Worm (Caenorhabditis elegans) whole organism, late embryonic: Measurements from ENCODE around the gene Y39B6A.25.

Source experiments
- K09A11.1 ChIP-seq: sonication (generic microtip); optimal IDR thresholded peaks from 2 replicates; lab custom pipeline; 2017; ENCODE audit warnings: antibody characterized with exemption, mild to moderate bottlenecking, missing genetic modification characterization, missing compliant biosample characterization; ENCODE audit not compliant: insufficient read depth
- ama-1 ChIP-seq: fragments of 150-350 bp; optimal IDR thresholded peaks from 2 replicates; lab custom pipeline; 2014
- elt-2 ChIP-seq: sonication (generic microtip); optimal IDR thresholded peaks from 2 replicates; lab custom pipeline; 2016; ENCODE audit warnings: missing genetic modification reagents, missing genetic modification characterization, missing compliant biosample characterization
- hlh-13 ChIP-seq: fragments of 200-800 bp; sonication (Bioruptor generic); optimal IDR thresholded peaks from 2 replicates; lab custom pipeline; 2018; ENCODE audit warnings: mild to moderate bottlenecking, missing genetic modification characterization, missing compliant biosample characterization
- hlh-30 ChIP-seq: sonication (generic microtip); optimal IDR thresholded peaks from 2 replicates; lab custom pipeline; 2017; ENCODE audit warnings: antibody characterized with exemption, missing genetic modification characterization, missing compliant biosample characterization; ENCODE audit not compliant: insufficient read depth
- lim-6 ChIP-seq: sonication (generic microtip); optimal IDR thresholded peaks from 2 replicates; lab custom pipeline; 2016; ENCODE audit warnings: missing genetic modification characterization, missing compliant biosample characterization
- nfya-1 ChIP-seq: sonication (generic microtip); optimal IDR thresholded peaks from 2 replicates; lab custom pipeline; 2017; ENCODE audit warnings: missing genetic modification characterization, mild to moderate bottlenecking, missing compliant biosample characterization, antibody characterized with exemption, moderate library complexity
- pat-9 ChIP-seq: fragments of 200-800 bp; sonication (Bioruptor generic); optimal IDR thresholded peaks from 2 replicates; lab custom pipeline; 2018; ENCODE audit warnings: mild to moderate bottlenecking, missing genetic modification characterization, moderate library complexity, missing compliant biosample characterization
- sox-4 ChIP-seq: sonication (generic microtip); optimal IDR thresholded peaks from 2 replicates; lab custom pipeline; 2017; ENCODE audit warnings: mild to moderate bottlenecking, missing genetic modification characterization, inconsistent platforms, missing compliant biosample characterization
- unc-42 ChIP-seq: sonication (generic microtip); optimal IDR thresholded peaks from 2 replicates; lab custom pipeline; 2016; ENCODE audit warnings: missing genotype, missing genetic modification characterization, missing compliant biosample characterization

- TF ChIP-seq lim-6 (tag; lab: Kevin White, UChicago) (no peak), hlh-13 (GFP tag; lab: Kevin White, UChicago) (no peak), unc-42 (no peak), elt-2 (tag; lab: Kevin White, UChicago) (no peak), sox-4 (tag; lab: Kevin White, UChicago) (no peak), ama-1 (no peak), pat-9 (tag; lab: Kevin White, UChicago) (no peak), nfya-1 (tag; lab: Kevin White, UChicago) (no peak), K09A11.1 (no peak), hlh-30 (tag; lab: Kevin White, UChicago) (no peak)
These were observed 35.3 kb upstream of the Y39B6A.25 start for ce11 chrV:18990958-18991357.
